Worm (Caenorhabditis elegans) whole organism, L4 larva: ENCODE results near the gene asp-17.

Experiments used
- daf-12 ChIP-seq: fragments of 150-350 bp; optimal IDR thresholded peaks from 2 replicates; lab custom pipeline; 2014; ENCODE audit warnings: missing biosample characterization, missing genetic modification reagents, missing genetic modification characterization
- madf-5 ChIP-seq, 2 experiments: fragments of 200-800 bp; sonication (Bioruptor generic); IDR thresholded peaks; 2 replicates each; pipeline ENCODE4 v1.3.6; 2022; ENCODE audit warnings: missing compliant biosample characterization in 2 of 2, missing genetic modification characterization in 2 of 2
- snpc-4 ChIP-seq: fragments of 150-350 bp; optimal IDR thresholded peaks from 2 replicates; lab custom pipeline; 2014; ENCODE audit warnings: missing biosample characterization, missing genetic modification characterization

DNA sequence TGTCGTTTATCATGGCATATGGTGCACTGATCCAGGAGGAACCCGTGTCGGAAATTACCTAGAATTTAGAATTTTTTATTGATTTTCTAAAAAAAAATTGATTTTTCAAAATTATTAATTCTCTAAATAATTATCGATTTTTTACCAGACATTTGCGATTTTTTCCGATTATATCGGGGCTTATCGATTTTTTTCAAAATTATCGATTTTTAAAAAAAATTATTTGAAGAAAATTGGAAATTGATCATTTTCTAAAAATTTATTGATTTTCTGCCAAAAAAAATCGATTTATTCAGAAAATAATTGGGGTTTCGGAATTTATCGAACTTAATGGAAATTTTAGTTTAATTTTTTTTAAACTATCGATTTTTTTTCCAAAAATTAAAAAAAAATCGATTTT, 1.1 kb downstream of the asp-17 start:
- TF ChIP-seq daf-12 (tag; lab: Kevin White, UChicago) = no peak
- no peak for TF ChIP-seq madf-5 (GFP tag; IDR thresholded peaks at IDR 0.05; lab: Robert Waterston, UW)
- TF ChIP-seq snpc-4 = no peak
